Worm (Caenorhabditis elegans) whole organism, L2 larva: ENCODE results near the gene fbxa-150.

Source experiments
- alr-1 ChIP-seq: fragments of 150-350 bp; optimal IDR thresholded peaks from 2 replicates; lab custom pipeline; 2014; ENCODE audit warnings: missing biosample characterization, missing genetic modification characterization
- blmp-1 ChIP-seq: sonication (generic microtip); optimal IDR thresholded peaks from 2 replicates; lab custom pipeline; 2017; ENCODE audit warnings: missing genetic modification characterization, mild to moderate bottlenecking, missing compliant biosample characterization, antibody characterized with exemption, moderate library complexity; ENCODE audit not compliant: insufficient read depth
- elt-1 ChIP-seq: fragments of 150-350 bp; optimal IDR thresholded peaks from 2 replicates; lab custom pipeline; 2014; ENCODE audit warnings: missing biosample characterization, missing genetic modification characterization
- elt-3 ChIP-seq: sonication (generic microtip); optimal IDR thresholded peaks from 2 replicates; lab custom pipeline; 2017; ENCODE audit warnings: missing biosample characterization, missing genetic modification characterization
- gmeb-1 ChIP-seq: fragments of 150-350 bp; optimal IDR thresholded peaks from 2 replicates; lab custom pipeline; 2014; ENCODE audit warnings: missing biosample characterization, missing genetic modification characterization
- lsy-2 ChIP-seq, 2 experiments: fragments of 150-350 bp in 1 of 2; sonication (generic microtip) in 1 of 2; optimal IDR thresholded peaks; 2 replicates each; lab custom pipeline; 2014 to 2017; ENCODE audit warnings: missing biosample characterization in 2 of 2, missing genetic modification characterization in 2 of 2
- nhr-11 ChIP-seq: fragments of 150-350 bp; optimal IDR thresholded peaks from 2 replicates; lab custom pipeline; 2014; ENCODE audit warnings: missing biosample characterization, missing genetic modification characterization
- nhr-12 ChIP-seq: fragments of 150-350 bp; optimal IDR thresholded peaks from 2 replicates; lab custom pipeline; 2014; ENCODE audit warnings: missing biosample characterization, missing genetic modification characterization
- nhr-237 ChIP-seq: fragments of 150-350 bp; optimal IDR thresholded peaks from 2 replicates; lab custom pipeline; 2014; ENCODE audit warnings: missing biosample characterization, missing genetic modification characterization
- snpc-4 ChIP-seq: fragments of 150-350 bp; optimal IDR thresholded peaks from 2 replicates; lab custom pipeline; 2014; ENCODE audit warnings: missing biosample characterization, missing genetic modification characterization
- unc-55 ChIP-seq: fragments of 150-350 bp; sonication (generic microtip); optimal IDR thresholded peaks from 3 replicates; lab custom pipeline; 2014; ENCODE audit warnings: missing biosample characterization, missing genetic modification reagents, missing genetic modification characterization
- unc-62 ChIP-seq: fragments of 150-350 bp; optimal IDR thresholded peaks from 2 replicates; lab custom pipeline; 2014; ENCODE audit warnings: missing biosample characterization, missing genetic modification reagents, missing genetic modification characterization
- ztf-4 ChIP-seq: fragments of 150-350 bp; optimal IDR thresholded peaks from 2 replicates; lab custom pipeline; 2014; ENCODE audit warnings: missing biosample characterization, missing genetic modification characterization

- TF ChIP-seq nhr-237 (tag; lab: Kevin White, UChicago) = no peak
- no peak for TF ChIP-seq unc-62
- TF ChIP-seq snpc-4 (tag; lab: Kevin White, UChicago) = no peak
- TF ChIP-seq blmp-1 = no peak
- no peak for TF ChIP-seq elt-1 (tag; lab: Kevin White, UChicago)
- TF ChIP-seq unc-55 = no peak
- no peak for TF ChIP-seq gmeb-1 (tag; lab: Kevin White, UChicago)
- no peak for TF ChIP-seq alr-1 (tag; lab: Kevin White, UChicago)
- no peak for TF ChIP-seq nhr-12 (tag; lab: Kevin White, UChicago)
- no peak for TF ChIP-seq elt-3
- no peak for TF ChIP-seq lsy-2 (tag; optimal IDR thresholded peaks at IDR 0.05; lab: Kevin White, UChicago)
- no peak for TF ChIP-seq nhr-11 (tag; lab: Kevin White, UChicago)
- no peak for TF ChIP-seq ztf-4 (tag; lab: Kevin White, UChicago)
These were observed 33.3 kb upstream of the fbxa-150 start, which contains the start of gene srbc-78 for ce11 chrV:20489102-20489501.
